Fruit fly (Drosophila melanogaster) whole organism, pupa: ENCODE data around the gene Pgls.

ENCODE experiments used
- CG10348 ChIP-seq: fragments of 200-800 bp; sonication (Bioruptor generic); IDR thresholded peaks from 2 replicates; pipeline ENCODE4 v1.3.6; 2022; ENCODE audit warnings: missing biosample characterization, missing genetic modification characterization
- CG13204 ChIP-seq: fragments of 200-800 bp; sonication (Bioruptor generic); optimal IDR thresholded peaks from 2 replicates; lab custom pipeline; 2018; ENCODE audit warnings: missing biosample characterization, mild to moderate bottlenecking, missing genetic modification characterization, moderate library complexity
- CG17806 ChIP-seq: fragments of 200-800 bp; sonication (Bioruptor generic); optimal IDR thresholded peaks from 2 replicates; lab custom pipeline; 2018; ENCODE audit warnings: missing biosample characterization, mild to moderate bottlenecking, missing genetic modification characterization, moderate library complexity
- CG34367 ChIP-seq: fragments of 200-800 bp; sonication (Bioruptor generic); optimal IDR thresholded peaks from 2 replicates; lab custom pipeline; 2018; ENCODE audit warnings: missing biosample characterization, mild to moderate bottlenecking, missing genetic modification characterization
- CG4496 ChIP-seq: fragments of 200-800 bp; sonication (Bioruptor generic); IDR thresholded peaks from 3 replicates; pipeline ENCODE4 v1.3.6; 2022; ENCODE audit warnings: missing biosample characterization, missing genetic modification characterization
- CG8159 ChIP-seq: fragments of 200-800 bp; sonication (Bioruptor generic); optimal IDR thresholded peaks from 3 replicates; lab custom pipeline; 2018; ENCODE audit warnings: missing biosample characterization, mild to moderate bottlenecking, missing genetic modification characterization, moderate library complexity
- Ets98B ChIP-seq: fragments of 200-800 bp; sonication (Bioruptor generic); IDR thresholded peaks from 2 replicates; pipeline ENCODE4 v1.3.6; 2022; ENCODE audit warnings: missing biosample characterization, missing genetic modification characterization
- Snoo ChIP-seq: fragments of 200-800 bp; sonication (Bioruptor generic); optimal IDR thresholded peaks from 3 replicates; lab custom pipeline; 2017; ENCODE audit warnings: missing biosample characterization, mild to moderate bottlenecking, missing genetic modification characterization, inconsistent platforms
- rn ChIP-seq: fragments of 200-800 bp; sonication (Bioruptor generic); IDR thresholded peaks from 2 replicates; pipeline ENCODE4 v1.3.6; 2022; ENCODE audit warnings: missing biosample characterization, missing genetic modification characterization

dm6 chrX:10857853-10858252, 10.6 kb downstream of the Pgls start:
- no peak for TF ChIP-seq rn (GFP tag; lab: Robert Waterston, UW)
- TF ChIP-seq CG17806: no peak
- no peak for TF ChIP-seq CG13204 (GFP tag; lab: Kevin White, UChicago)
- no peak for TF ChIP-seq CG10348 (GFP tag; lab: Robert Waterston, UW)
- no peak for TF ChIP-seq Ets98B (GFP tag; lab: Robert Waterston, UW)
- TF ChIP-seq CG4496 (GFP tag; lab: Robert Waterston, UW): no peak
- no peak for TF ChIP-seq CG8159
- TF ChIP-seq Snoo (tag; lab: Kevin White, UChicago): no peak
- no peak for TF ChIP-seq CG34367 (tag; lab: Kevin White, UChicago)
